Fruit fly (Drosophila melanogaster) whole organism, prepupa: ENCODE results near the gene Drsl6.
A peak's percentile ranks its signal among the peaks of the same experiment; 100 is the strongest.

ENCODE experiments used
- CG1621 ChIP-seq: fragments of 200-800 bp; sonication (Bioruptor generic); optimal IDR thresholded peaks from 3 replicates; lab custom pipeline; 2018; ENCODE audit warnings: missing biosample characterization, mild to moderate bottlenecking, missing genetic modification characterization
- CG6276 ChIP-seq: fragments of 200-800 bp; sonication (Bioruptor generic); optimal IDR thresholded peaks from 2 replicates; lab custom pipeline; 2017; ENCODE audit warnings: missing biosample characterization, mild to moderate bottlenecking, missing genetic modification characterization
- CG6854 ChIP-seq: fragments of 200-800 bp; sonication (Bioruptor generic); optimal IDR thresholded peaks from 2 replicates; lab custom pipeline; 2017; ENCODE audit warnings: missing biosample characterization, mild to moderate bottlenecking, missing genetic modification characterization
- CG8319 ChIP-seq: fragments of 200-800 bp; sonication (Bioruptor generic); optimal IDR thresholded peaks from 3 replicates; lab custom pipeline; 2016; ENCODE audit warnings: missing biosample characterization, missing genetic modification characterization
- Ets21C ChIP-seq: fragments of 200-800 bp; sonication (Bioruptor generic); optimal IDR thresholded peaks from 3 replicates; lab custom pipeline; 2016; ENCODE audit warnings: missing biosample characterization, missing genetic modification characterization
- Hr39 ChIP-seq: fragments of 200-800 bp; sonication (Bioruptor generic); optimal IDR thresholded peaks from 2 replicates; lab custom pipeline; 2016; ENCODE audit warnings: missing biosample characterization, missing genetic modification characterization
- Smox ChIP-seq: fragments of 200-800 bp; sonication (Bioruptor generic); optimal IDR thresholded peaks from 3 replicates; lab custom pipeline; 2016; ENCODE audit warnings: missing biosample characterization, missing genetic modification characterization
- esn ChIP-seq: fragments of 200-800 bp; sonication (Bioruptor generic); optimal IDR thresholded peaks from 2 replicates; lab custom pipeline; 2016; ENCODE audit warnings: missing biosample characterization, mild to moderate bottlenecking, missing genetic modification characterization, moderate library complexity
- ss ChIP-seq, 2 experiments: fragments of 200-800 bp; sonication (Bioruptor generic); optimal IDR thresholded peaks; 2 replicates in 1 of 2; 3 replicates in 1 of 2; lab custom pipeline; 2017 to 2018; ENCODE audit warnings: mild to moderate bottlenecking in 2 of 2, missing biosample characterization in 2 of 2, missing genetic modification characterization in 2 of 2, moderate library complexity in 1 of 2
- topi ChIP-seq: fragments of 200-800 bp; sonication (Bioruptor generic); optimal IDR thresholded peaks from 3 replicates; lab custom pipeline; 2016; ENCODE audit warnings: missing biosample characterization, missing genetic modification characterization

DNA sequence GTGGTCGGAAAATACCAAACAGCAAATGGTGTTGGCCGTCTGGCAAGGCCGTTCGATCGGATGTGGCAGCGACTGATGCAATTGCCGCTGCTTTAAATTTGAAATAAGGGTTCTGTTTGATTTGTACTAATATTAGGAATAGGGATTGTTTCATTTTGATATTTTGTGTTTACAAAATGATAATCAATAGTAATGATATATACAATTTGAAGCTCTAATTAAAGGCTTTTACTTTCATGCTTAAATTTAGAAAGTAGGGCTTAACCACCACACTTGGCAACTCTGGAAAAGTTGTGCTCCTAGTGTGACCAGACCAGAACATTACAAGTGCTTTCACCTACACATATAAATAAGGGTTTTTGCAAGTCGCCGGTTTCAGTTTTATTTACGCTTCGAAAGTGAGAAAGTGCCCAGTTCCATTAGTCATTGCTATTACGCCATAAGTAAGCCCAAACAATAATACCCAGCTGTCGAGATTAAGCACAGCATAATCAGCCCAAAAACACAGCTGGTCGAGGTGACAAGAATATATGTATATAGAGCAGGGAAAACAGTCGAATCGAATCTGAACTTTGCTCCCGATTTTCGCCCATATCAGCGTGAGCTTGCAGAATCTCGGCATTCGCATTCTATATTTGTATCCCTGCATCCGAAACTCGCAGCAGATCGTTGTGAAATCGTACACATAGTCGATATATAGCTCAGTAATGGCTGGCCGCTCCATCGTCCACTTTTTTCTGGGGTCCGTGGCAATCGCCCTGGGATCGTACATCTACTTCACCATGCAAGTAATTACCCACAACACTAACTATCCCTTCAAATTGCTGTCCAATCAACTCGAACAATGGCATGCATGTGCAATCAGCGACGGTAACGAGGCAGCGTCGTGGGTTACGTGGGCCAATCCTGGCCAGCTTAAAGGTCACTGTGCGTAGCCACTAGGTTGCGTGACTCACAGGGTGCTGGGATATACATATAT lies 10.0 kb downstream of the Drsl6 start, which contains the start of gene Gtpx:
- TF ChIP-seq topi (GFP tag; lab: Kevin White, UChicago) = peak; percentile 15
- peak; percentile 32 for TF ChIP-seq CG6854 (GFP tag; lab: Kevin White, UChicago)
- peak; percentile 74 to 77 for TF ChIP-seq ss (GFP tag; optimal IDR thresholded peaks at IDR 0.05; lab: Kevin White, UChicago)
- no peak for TF ChIP-seq Smox (GFP tag; lab: Kevin White, UChicago)
- peak; percentile 71 for TF ChIP-seq Hr39 (GFP tag; lab: Kevin White, UChicago)
- TF ChIP-seq CG6276 = peak; percentile 71
- no peak for TF ChIP-seq Ets21C (GFP tag; lab: Kevin White, UChicago)
- TF ChIP-seq CG8319 (GFP tag; lab: Kevin White, UChicago) = no peak
- no peak for TF ChIP-seq CG1621 (tag; lab: Kevin White, UChicago)
- TF ChIP-seq esn = peak; percentile 62
